Fruit fly (Drosophila melanogaster) whole organism, wandering third instar larva: Measurements from ENCODE around the gene klar.
A peak's percentile ranks its signal among the peaks of the same experiment; 100 is the strongest.

Experiments used
- CG32264 ChIP-seq: fragments of 200-800 bp; sonication (Bioruptor generic); optimal IDR thresholded peaks from 2 replicates; lab custom pipeline; 2016; ENCODE audit warnings: missing biosample characterization, missing genetic modification characterization
- Hr78 ChIP-seq: fragments of >200 bp; optimal IDR thresholded peaks from 2 replicates; lab custom pipeline; 2017; ENCODE audit warnings: missing biosample characterization, missing genetic modification characterization
- Jra ChIP-seq: sonication (Bioruptor generic); optimal IDR thresholded peaks from 2 replicates; lab custom pipeline; 2016; ENCODE audit warnings: missing biosample characterization, missing genetic modification characterization
- OdsH ChIP-seq: fragments of 200-800 bp; sonication (Bioruptor generic); optimal IDR thresholded peaks from 2 replicates; lab custom pipeline; 2016; ENCODE audit warnings: missing biosample characterization, mild to moderate bottlenecking, missing genetic modification characterization
- Sp1 ChIP-seq: fragments of 200-800 bp; sonication (Bioruptor generic); optimal IDR thresholded peaks from 3 replicates; lab custom pipeline; 2019; ENCODE audit warnings: missing biosample characterization, mild to moderate bottlenecking, missing genetic modification characterization, moderate library complexity
- dl ChIP-seq, 2 experiments: fragments of 175-275, 200-275 bp in 1 of 2; fragments of 200-275 bp in 1 of 2; sonication (Bioruptor generic); optimal IDR thresholded peaks; lab custom pipeline; 2018; ENCODE audit warnings: mild to moderate bottlenecking in 2 of 2, missing biosample characterization in 2 of 2, missing genetic modification characterization in 2 of 2, moderate library complexity in 2 of 2; ENCODE audit not compliant: partially characterized antibody in 2 of 2, insufficient read depth in 1 of 2
- dmrt93B ChIP-seq: fragments of 200-800 bp; sonication (Bioruptor generic); optimal IDR thresholded peaks from 2 replicates; lab custom pipeline; 2018; ENCODE audit warnings: missing biosample characterization, mild to moderate bottlenecking, missing genetic modification characterization
- fru ChIP-seq: fragments of 200-800 bp; sonication (Bioruptor generic); optimal IDR thresholded peaks from 3 replicates; lab custom pipeline; 2016; ENCODE audit warnings: missing biosample characterization, mild to moderate bottlenecking, missing genetic modification characterization
- h ChIP-seq: fragments of 200-800 bp; sonication (Bioruptor generic); optimal IDR thresholded peaks from 3 replicates; lab custom pipeline; 2016; ENCODE audit warnings: missing biosample characterization, mild to moderate bottlenecking, missing genetic modification characterization
- lola ChIP-seq: fragments of >200 bp; optimal IDR thresholded peaks from 2 replicates; lab custom pipeline; 2017; ENCODE audit warnings: missing biosample characterization, missing genetic modification characterization
- pan ChIP-seq: fragments of >200 bp; optimal IDR thresholded peaks from 2 replicates; lab custom pipeline; 2017
- psq ChIP-seq: fragments of 200-800 bp; sonication (Bioruptor generic); optimal IDR thresholded peaks from 3 replicates; lab custom pipeline; 2017; ENCODE audit warnings: missing biosample characterization, mild to moderate bottlenecking, missing genetic modification characterization, moderate library complexity
- tai ChIP-seq: sonication (Bioruptor generic); optimal IDR thresholded peaks from 2 replicates; lab custom pipeline; 2016; ENCODE audit warnings: missing biosample characterization, missing genetic modification characterization

DNA sequence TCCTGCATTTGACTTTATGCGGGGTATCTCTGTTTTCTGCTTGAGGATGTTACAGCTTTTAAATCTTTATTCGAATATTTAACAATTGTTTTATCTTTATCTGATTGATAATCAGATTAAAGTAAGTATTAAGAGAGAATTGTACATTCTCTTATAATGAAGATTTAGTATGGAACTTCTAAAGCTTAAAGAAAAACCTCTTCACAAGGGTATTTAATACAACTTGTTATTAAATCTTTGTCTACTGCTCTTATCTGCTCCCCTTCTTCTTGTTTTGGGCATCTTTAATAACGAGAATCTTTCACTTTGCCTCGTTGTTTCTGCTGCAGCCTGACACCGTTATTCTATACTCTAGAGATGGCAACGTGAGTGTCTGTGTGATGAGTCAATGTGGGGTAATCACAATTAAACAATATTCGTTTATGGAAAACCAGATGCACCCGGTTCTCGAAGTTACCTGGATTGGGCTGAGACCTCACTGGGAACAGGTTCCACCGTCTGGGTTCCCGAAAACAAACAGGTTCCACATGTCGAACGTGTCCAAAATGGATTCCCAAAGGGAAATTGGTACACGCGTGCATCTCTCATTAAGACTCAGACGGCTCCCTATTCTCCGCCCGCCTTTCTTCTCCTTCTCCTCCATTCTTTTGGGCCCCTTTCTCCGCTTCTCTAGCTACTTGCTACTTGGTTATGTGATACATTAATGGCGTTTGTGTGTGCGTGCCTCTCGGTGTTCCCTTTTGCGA, 9.8 kb upstream of the klar start:
- TF ChIP-seq OdsH (GFP tag; lab: Kevin White, UChicago) (peak; percentile 72), psq (GFP tag; lab: Kevin White, UChicago) (peak; percentile 57), h (GFP tag; lab: Kevin White, UChicago) (peak; percentile 71), dmrt93B (GFP tag; lab: Kevin White, UChicago) (peak; percentile 42), fru (GFP tag; lab: Kevin White, UChicago) (peak; percentile 76), dl (GFP tag; optimal IDR thresholded peaks at IDR 0.05; lab: Kevin White, UChicago; ENCODE audit: insufficient read depth in 1 of 2, partially characterized antibody in 2 of 2) (no peak), Hr78 (GFP tag; lab: Kevin White, UChicago) (no peak), pan (no peak), CG32264 (GFP tag; lab: Kevin White, UChicago) (no peak), Sp1 (GFP tag; lab: Kevin White, UChicago) (peak; percentile 76), lola (GFP tag; lab: Kevin White, UChicago) (no peak), Jra (GFP tag; lab: Kevin White, UChicago) (peak; percentile 63), tai (peak; percentile 56)
